Worm (Caenorhabditis elegans) whole organism, mixed stage, embryonic: Measurements from ENCODE around the gene gst-17.

Source experiments
- elt-1 ChIP-seq: sonication (generic microtip); optimal IDR thresholded peaks from 2 replicates; lab custom pipeline; 2017; ENCODE audit warnings: missing genetic modification characterization, mild to moderate bottlenecking, missing compliant biosample characterization, antibody characterized with exemption, moderate library complexity, borderline replicate concordance; ENCODE audit not compliant: insufficient read depth
- nhr-12 ChIP-seq: fragments of 150-350 bp; optimal IDR thresholded peaks from 2 replicates; lab custom pipeline; 2014; ENCODE audit warnings: missing biosample characterization, missing genetic modification characterization
- nhr-237 ChIP-seq: fragments of 150-350 bp; optimal IDR thresholded peaks from 2 replicates; lab custom pipeline; 2014; ENCODE audit warnings: missing biosample characterization, missing genetic modification characterization
- unc-39 ChIP-seq: fragments of 150-350 bp; optimal IDR thresholded peaks from 2 replicates; lab custom pipeline; 2014; ENCODE audit warnings: missing biosample characterization, missing genetic modification characterization

- TF ChIP-seq nhr-237 (no peak), elt-1 (tag; lab: Kevin White, UChicago) (no peak), nhr-12 (no peak), unc-39 (no peak)
Observed at ce11 chrII:13677927-13678326, 47.3 kb upstream of the gst-17 start.
